Worm (Caenorhabditis elegans) whole organism, L4 larva: ENCODE measurements around the gene islo-1.

Experiments used
- D1046.2 ChIP-seq: fragments of 200-800 bp; sonication (Bioruptor generic); IDR thresholded peaks from 2 replicates; pipeline ENCODE4 v1.3.6; 2022; ENCODE audit warnings: missing genetic modification characterization, missing compliant biosample characterization
- F10B5.3 ChIP-seq: sonication (generic microtip); optimal IDR thresholded peaks from 2 replicates; lab custom pipeline; 2016; ENCODE audit warnings: mild to moderate bottlenecking, missing genetic modification characterization, missing compliant biosample characterization
- F44E2.7 ChIP-seq: fragments of 200-800 bp; sonication (Bioruptor generic); IDR thresholded peaks from 2 replicates; pipeline ENCODE4 v2.1.2; 2022; ENCODE audit warnings: missing genetic modification characterization, missing compliant biosample characterization
- F49E8.2 ChIP-seq: sonication (generic microtip); optimal IDR thresholded peaks from 2 replicates; lab custom pipeline; 2016; ENCODE audit warnings: missing compliant biosample characterization, mild to moderate bottlenecking, missing genetic modification characterization, borderline replicate concordance
- R02D3.7 ChIP-seq: fragments of 150-350 bp; sonication (generic microtip); optimal IDR thresholded peaks from 3 replicates; lab custom pipeline; 2014; ENCODE audit warnings: missing biosample characterization, missing genetic modification characterization
- T20F7.1 ChIP-seq: fragments of 200-800 bp; sonication (Bioruptor generic); optimal IDR thresholded peaks from 2 replicates; lab custom pipeline; 2018; ENCODE audit warnings: mild to moderate bottlenecking, missing genetic modification characterization, missing compliant biosample characterization
- T26A8.4 ChIP-seq: fragments of 200-800 bp; sonication (Bioruptor generic); IDR thresholded peaks from 2 replicates; pipeline ENCODE4 v1.3.6; 2022; ENCODE audit warnings: missing genetic modification characterization, missing compliant biosample characterization
- Y105C5A.15 ChIP-seq: fragments of 200-800 bp; sonication (Bioruptor generic); IDR thresholded peaks from 2 replicates; pipeline ENCODE4 v1.3.6; 2022; ENCODE audit warnings: missing genetic modification characterization, missing compliant biosample characterization
- ZK337.2 ChIP-seq: fragments of 200-800 bp; sonication (Bioruptor generic); IDR thresholded peaks from 2 replicates; pipeline ENCODE4 v1.3.6; 2022; ENCODE audit warnings: missing genetic modification reagents, missing genetic modification characterization, missing compliant biosample characterization
- ZK546.5 ChIP-seq, 2 experiments: sonication (generic microtip); optimal IDR thresholded peaks; 2 replicates each; lab custom pipeline; 2017; ENCODE audit warnings: missing biosample characterization in 2 of 2, missing genetic modification characterization in 2 of 2
- aly-2 ChIP-seq: sonication (generic microtip); optimal IDR thresholded peaks from 2 replicates; lab custom pipeline; 2018; ENCODE audit warnings: missing biosample characterization, missing genetic modification characterization
- attf-4 ChIP-seq: sonication (generic microtip); optimal IDR thresholded peaks from 3 replicates; lab custom pipeline; 2017; ENCODE audit warnings: missing biosample characterization, missing genetic modification characterization
- ceh-20 ChIP-seq: fragments of 200-800 bp; sonication (Bioruptor generic); IDR thresholded peaks from 2 replicates; pipeline ENCODE4 v1.3.6; 2022; ENCODE audit warnings: missing genetic modification reagents, missing genetic modification characterization, missing compliant biosample characterization
- ceh-44 ChIP-seq: fragments of 200-800 bp; sonication (Bioruptor generic); IDR thresholded peaks from 2 replicates; pipeline ENCODE4 v1.3.6; 2022; ENCODE audit warnings: missing genetic modification reagents, missing genetic modification characterization, missing compliant biosample characterization
- cey-2 ChIP-seq: sonication (generic microtip); optimal IDR thresholded peaks from 3 replicates; lab custom pipeline; 2017; ENCODE audit warnings: missing genetic modification characterization, mild to moderate bottlenecking, missing compliant biosample characterization, antibody characterized with exemption, borderline replicate concordance; ENCODE audit not compliant: insufficient read depth
- ctbp-1 ChIP-seq: fragments of 200-800 bp; sonication (Bioruptor generic); IDR thresholded peaks from 2 replicates; pipeline ENCODE4 v1.3.6; 2022; ENCODE audit warnings: missing genetic modification reagents, missing genetic modification characterization, missing compliant biosample characterization
- daf-19 ChIP-seq: fragments of 200-800 bp; sonication (Bioruptor generic); conservative IDR thresholded peaks from 2 replicates; pipeline ENCODE4 v1.3.6; 2022; ENCODE audit warnings: missing genetic modification characterization, missing compliant biosample characterization
- dmd-6 ChIP-seq: fragments of 200-800 bp; sonication (Bioruptor generic); IDR thresholded peaks from 2 replicates; pipeline ENCODE4 v1.3.6; 2022; ENCODE audit warnings: missing genetic modification reagents, missing genetic modification characterization, missing compliant biosample characterization
- fos-1 ChIP-seq: fragments of 150-350 bp; optimal IDR thresholded peaks from 2 replicates; lab custom pipeline; 2014; ENCODE audit warnings: missing biosample characterization, missing genetic modification characterization
- hmg-1.1 ChIP-seq: fragments of 200-800 bp; sonication (Bioruptor generic); IDR thresholded peaks from 2 replicates; pipeline ENCODE4 v1.3.6; 2022; ENCODE audit warnings: missing genetic modification reagents, missing genetic modification characterization, missing compliant biosample characterization
- lim-7 ChIP-seq: fragments of 200-800 bp; sonication (Bioruptor generic); IDR thresholded peaks from 2 replicates; pipeline ENCODE4 v1.3.6; 2022; ENCODE audit warnings: missing genetic modification characterization, missing compliant biosample characterization
- lin-13 ChIP-seq: fragments of 150-350 bp; optimal IDR thresholded peaks from 2 replicates; lab custom pipeline; 2014; ENCODE audit warnings: missing biosample characterization, missing genetic modification reagents, missing genetic modification characterization
- lin-38 ChIP-seq: fragments of 200-800 bp; sonication (Bioruptor generic); IDR thresholded peaks from 2 replicates; pipeline ENCODE4 v1.3.6; 2022; ENCODE audit warnings: missing genetic modification reagents, missing genetic modification characterization, missing compliant biosample characterization
- mdl-1 ChIP-seq, 2 experiments: fragments of 150-350 bp in 1 of 2; sonication (generic microtip) in 1 of 2; optimal IDR thresholded peaks; 2 replicates each; lab custom pipeline; 2014 to 2017; ENCODE audit warnings: missing biosample characterization in 2 of 2, missing genetic modification characterization in 2 of 2
- mdt-29 ChIP-seq: fragments of 200-800 bp; sonication (Bioruptor generic); IDR thresholded peaks from 2 replicates; pipeline ENCODE4 v1.3.6; 2022; ENCODE audit warnings: missing genetic modification reagents, missing genetic modification characterization, missing compliant biosample characterization
- mep-1 ChIP-seq: fragments of 150-350 bp; sonication (generic microtip); optimal IDR thresholded peaks from 3 replicates; lab custom pipeline; 2014; ENCODE audit warnings: missing biosample characterization, missing genetic modification characterization
- mes-2 ChIP-seq: sonication (generic microtip); optimal IDR thresholded peaks from 2 replicates; lab custom pipeline; 2016; ENCODE audit warnings: missing genotype, mild to moderate bottlenecking, missing genetic modification characterization, missing compliant biosample characterization; ENCODE audit not compliant: poor library complexity, severe bottlenecking
- mxl-2 ChIP-seq: fragments of 200-800 bp; sonication (Bioruptor generic); conservative IDR thresholded peaks from 2 replicates; pipeline ENCODE4 v1.3.6; 2022; ENCODE audit warnings: missing genetic modification reagents, missing genetic modification characterization, missing compliant biosample characterization
- nhr-41 ChIP-seq: fragments of 200-800 bp; sonication (Bioruptor generic); IDR thresholded peaks from 2 replicates; pipeline ENCODE4 v1.3.6; 2022; ENCODE audit warnings: missing genetic modification reagents, missing genetic modification characterization, missing compliant biosample characterization
- nhr-42 ChIP-seq: fragments of 200-800 bp; sonication (Bioruptor generic); IDR thresholded peaks from 2 replicates; pipeline ENCODE4 v1.3.6; 2022; ENCODE audit warnings: missing genetic modification characterization, missing compliant biosample characterization
- nhr-48 ChIP-seq: sonication (generic microtip); optimal IDR thresholded peaks from 2 replicates; lab custom pipeline; 2016; ENCODE audit warnings: mild to moderate bottlenecking, missing genetic modification characterization, missing compliant biosample characterization
- nhr-6 ChIP-seq: fragments of 150-350 bp; optimal IDR thresholded peaks from 2 replicates; lab custom pipeline; 2014; ENCODE audit warnings: missing biosample characterization, missing genetic modification characterization
- nhr-76 ChIP-seq: fragments of 150-350 bp; optimal IDR thresholded peaks from 2 replicates; lab custom pipeline; 2014; ENCODE audit warnings: missing biosample characterization, missing genetic modification characterization
- sdz-12 ChIP-seq: fragments of 200-800 bp; sonication (Bioruptor generic); optimal IDR thresholded peaks from 2 replicates; lab custom pipeline; 2018; ENCODE audit warnings: mild to moderate bottlenecking, missing genetic modification characterization, missing compliant biosample characterization
- set-16 ChIP-seq: fragments of 200-800 bp; sonication (Bioruptor generic); IDR thresholded peaks from 2 replicates; pipeline ENCODE4 v1.3.6; 2022; ENCODE audit warnings: missing genetic modification reagents, missing genetic modification characterization, missing compliant biosample characterization
- skn-1 ChIP-seq: fragments of 150-350 bp; optimal IDR thresholded peaks from 2 replicates; lab custom pipeline; 2014; ENCODE audit warnings: missing biosample characterization, missing genetic modification characterization
- snpc-1.2 ChIP-seq: fragments of 200-800 bp; sonication (Bioruptor generic); IDR thresholded peaks from 2 replicates; pipeline ENCODE4 v1.3.6; 2022; ENCODE audit warnings: missing genetic modification reagents, missing genetic modification characterization, missing compliant biosample characterization
- spr-1 ChIP-seq: sonication (generic microtip); optimal IDR thresholded peaks from 2 replicates; lab custom pipeline; 2016; ENCODE audit warnings: mild to moderate bottlenecking, missing genetic modification characterization, missing compliant biosample characterization
- spr-3 ChIP-seq: fragments of 200-800 bp; sonication (Bioruptor generic); optimal IDR thresholded peaks from 2 replicates; lab custom pipeline; 2018; ENCODE audit warnings: mild to moderate bottlenecking, missing genetic modification characterization, missing compliant biosample characterization
- tag-97 ChIP-seq: fragments of 200-800 bp; sonication (Bioruptor generic); IDR thresholded peaks from 2 replicates; pipeline ENCODE4 v1.3.6; 2022; ENCODE audit warnings: missing genetic modification characterization, missing compliant biosample characterization
- unc-130 ChIP-seq: sonication (generic microtip); optimal IDR thresholded peaks from 2 replicates; lab custom pipeline; 2016; ENCODE audit warnings: missing genetic modification reagents, missing genetic modification characterization, missing compliant biosample characterization
- unc-39 ChIP-seq: sonication (generic microtip); optimal IDR thresholded peaks from 2 replicates; lab custom pipeline; 2017; ENCODE audit warnings: missing biosample characterization, missing genetic modification characterization
- unc-62 ChIP-seq, 3 experiments: fragments of 150-350 bp in 1 of 3; sonication (generic microtip); optimal IDR thresholded peaks in 2 of 3; peaks in 1 of 3; 1 replicate in 1 of 3; 2 replicates in 2 of 3; lab custom pipeline; 2014 to 2017; ENCODE audit warnings: missing biosample characterization in 3 of 3, missing genetic modification characterization in 3 of 3, missing genetic modification reagents in 3 of 3, missing genotype in 1 of 3
- zag-1 ChIP-seq: fragments of 150-350 bp; optimal IDR thresholded peaks from 2 replicates; lab custom pipeline; 2014; ENCODE audit warnings: missing biosample characterization, missing genetic modification characterization
- zfp-2 ChIP-seq: sonication (generic microtip); optimal IDR thresholded peaks from 2 replicates; lab custom pipeline; 2016; ENCODE audit warnings: mild to moderate bottlenecking, missing genetic modification characterization, missing compliant biosample characterization
- zip-2 ChIP-seq: fragments of 150-350 bp; optimal IDR thresholded peaks from 2 replicates; lab custom pipeline; 2014; ENCODE audit warnings: missing biosample characterization, missing genetic modification characterization
- ztf-11 ChIP-seq: fragments of 150-350 bp; optimal IDR thresholded peaks from 2 replicates; lab custom pipeline; 2014; ENCODE audit warnings: missing biosample characterization, missing genetic modification characterization

Gene islo-1

ce11 chrIV:8171376-8171775, 35.2 kb downstream of the islo-1 start:
- no peak for TF ChIP-seq hmg-1.1 (GFP tag; lab: Robert Waterston, UW)
- no peak for TF ChIP-seq aly-2 (tag; lab: Kevin White, UChicago)
- no peak for TF ChIP-seq Y105C5A.15 (GFP tag; lab: Robert Waterston, UW)
- TF ChIP-seq snpc-1.2 (GFP tag; lab: Robert Waterston, UW) = no peak

- no peak for TF ChIP-seq zip-2 (tag; lab: Kevin White, UChicago)
- TF ChIP-seq unc-62 (GFP tag; optimal IDR thresholded peaks at IDR 0.05 in 1 of 2; lab: Kevin White, UChicago) = peak in 1 of 2 experiments; percentile 13
- TF ChIP-seq unc-62 (tag; optimal IDR thresholded peaks at IDR 0.05; lab: Kevin White, UChicago) = no peak
Observed at ce11 chrIV:8173610-8174009, 37.4 kb downstream of the islo-1 start.

DNA sequence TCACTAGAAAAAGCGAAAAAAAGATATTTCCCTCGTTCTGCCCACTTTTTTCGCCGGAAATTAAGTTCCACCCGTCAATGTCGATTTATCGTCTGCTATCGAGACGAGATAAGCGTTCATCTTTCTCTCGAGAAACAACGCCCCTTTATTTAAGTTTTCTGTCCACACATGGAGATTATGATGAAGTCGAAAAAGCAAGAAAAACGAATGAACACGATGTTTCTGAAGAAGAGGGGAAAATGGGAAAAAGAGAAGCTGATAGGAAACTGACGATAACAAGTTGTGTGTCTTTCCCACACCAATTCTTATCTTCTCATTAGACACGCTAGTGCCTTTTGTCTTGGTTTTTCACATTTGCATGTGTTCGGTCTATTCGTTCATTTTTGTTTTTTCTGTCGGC, 38.6 kb downstream of the islo-1 start:
- TF ChIP-seq dmd-6 (GFP tag; lab: Robert Waterston, UW) (peak; percentile 63), nhr-41 (GFP tag; lab: Robert Waterston, UW) (0 out of 2 replicates have a peak, but pooled peaks have one; percentile 36), ztf-11 (tag; lab: Kevin White, UChicago) (no peak), zfp-2 (tag; lab: Kevin White, UChicago) (no peak), unc-62 (GFP tag; optimal IDR thresholded peaks at IDR 0.05 in 1 of 2; lab: Kevin White, UChicago) (no peak), unc-62 (tag; optimal IDR thresholded peaks at IDR 0.05; lab: Kevin White, UChicago) (no peak), ZK337.2 (GFP tag; lab: Robert Waterston, UW) (no peak), daf-19 (GFP tag; lab: Robert Waterston, UW) (no peak), T20F7.1 (GFP tag; lab: Kevin White, UChicago) (no peak), lin-13 (GFP tag; lab: Kevin White, UChicago) (no peak), ctbp-1 (GFP tag; lab: Robert Waterston, UW) (no peak), unc-130 (GFP tag; lab: Kevin White, UChicago) (no peak), D1046.2 (no peak), snpc-1.2 (GFP tag; lab: Robert Waterston, UW) (no peak), ceh-20 (GFP tag; lab: Robert Waterston, UW) (0 out of 2 replicates have a peak, but pooled peaks have one; percentile 27), spr-3 (no peak), ceh-44 (GFP tag; lab: Robert Waterston, UW) (no peak), nhr-6 (tag; lab: Kevin White, UChicago) (no peak), ZK546.5 (tag; optimal IDR thresholded peaks at IDR 0.05; lab: Kevin White, UChicago) (no peak), nhr-76 (tag; lab: Kevin White, UChicago) (no peak), mes-2 (tag; lab: Kevin White, UChicago) (no peak), R02D3.7 (no peak), nhr-48 (tag; lab: Kevin White, UChicago) (peak; percentile 30), unc-39 (tag; lab: Kevin White, UChicago) (no peak), sdz-12 (GFP tag; lab: Kevin White, UChicago) (no peak), F10B5.3 (tag; lab: Kevin White, UChicago) (no peak), F44E2.7 (GFP tag; lab: Robert Waterston, UW) (no peak), attf-4 (tag; lab: Kevin White, UChicago) (no peak), T26A8.4 (GFP tag; lab: Robert Waterston, UW) (no peak), spr-1 (no peak), zip-2 (tag; lab: Kevin White, UChicago) (no peak), lin-38 (no peak), set-16 (GFP tag; lab: Robert Waterston, UW) (no peak), fos-1 (tag; lab: Kevin White, UChicago) (no peak), cey-2 (tag; lab: Kevin White, UChicago) (no peak), lim-7 (GFP tag; lab: Robert Waterston, UW) (no peak), mdt-29 (GFP tag; lab: Robert Waterston, UW) (no peak), tag-97 (no peak), mxl-2 (GFP tag; lab: Robert Waterston, UW) (no peak), zag-1 (tag; lab: Kevin White, UChicago) (no peak), F49E8.2 (tag; lab: Kevin White, UChicago) (no peak), mep-1 (tag; lab: Kevin White, UChicago) (no peak), mdl-1 (tag; optimal IDR thresholded peaks at IDR 0.05; lab: Kevin White, UChicago) (peak in 1 of 2 experiments; percentile 37), skn-1 (tag; lab: Kevin White, UChicago) (no peak), Y105C5A.15 (GFP tag; lab: Robert Waterston, UW) (no peak), nhr-42 (GFP tag; lab: Robert Waterston, UW) (no peak)
